Worm (Caenorhabditis elegans) whole organism, late embryonic: ENCODE measurements around the gene ZC373.2.
A peak's percentile ranks its signal among the peaks of the same experiment; 100 is the strongest.

Experiments
- C08G9.2 ChIP-seq: sonication (generic microtip); optimal IDR thresholded peaks from 2 replicates; lab custom pipeline; 2016; ENCODE audit warnings: mild to moderate bottlenecking, missing genetic modification characterization, moderate library complexity, missing compliant biosample characterization
- F13H6.1 ChIP-seq: sonication (generic microtip); optimal IDR thresholded peaks from 2 replicates; lab custom pipeline; 2016; ENCODE audit warnings: missing genetic modification characterization, missing compliant biosample characterization
- K02D7.2 ChIP-seq: sonication (generic microtip); optimal IDR thresholded peaks from 2 replicates; lab custom pipeline; 2017; ENCODE audit warnings: mild to moderate bottlenecking, missing genetic modification characterization, missing compliant biosample characterization
- Y22D7AL.16 ChIP-seq: sonication (generic microtip); optimal IDR thresholded peaks from 2 replicates; lab custom pipeline; 2016; ENCODE audit warnings: missing genetic modification characterization, missing compliant biosample characterization
- ahr-1 ChIP-seq: sonication (generic microtip); optimal IDR thresholded peaks from 2 replicates; lab custom pipeline; 2016; ENCODE audit warnings: missing genetic modification characterization, missing compliant biosample characterization
- ama-1 ChIP-seq: fragments of 150-350 bp; optimal IDR thresholded peaks from 2 replicates; lab custom pipeline; 2014
- ceh-18 ChIP-seq: sonication (generic microtip); optimal IDR thresholded peaks from 2 replicates; lab custom pipeline; 2016; ENCODE audit warnings: missing genetic modification characterization, missing compliant biosample characterization
- ceh-2 ChIP-seq: sonication (generic microtip); optimal IDR thresholded peaks from 2 replicates; lab custom pipeline; 2016; ENCODE audit warnings: missing genotype, missing genetic modification characterization, missing compliant biosample characterization
- ceh-22 ChIP-seq: sonication (generic microtip); optimal IDR thresholded peaks from 2 replicates; lab custom pipeline; 2017; ENCODE audit warnings: missing biosample characterization, missing genetic modification characterization
- ceh-24 ChIP-seq: sonication (generic microtip); optimal IDR thresholded peaks from 2 replicates; lab custom pipeline; 2016; ENCODE audit warnings: mild to moderate bottlenecking, missing genetic modification characterization, missing compliant biosample characterization
- ceh-31 ChIP-seq: sonication (generic microtip); optimal IDR thresholded peaks from 2 replicates; lab custom pipeline; 2016; ENCODE audit warnings: missing genetic modification characterization, missing compliant biosample characterization
- ceh-34 ChIP-seq: sonication (generic microtip); optimal IDR thresholded peaks from 2 replicates; lab custom pipeline; 2016; ENCODE audit warnings: mild to moderate bottlenecking, missing genetic modification characterization, missing compliant biosample characterization
- ceh-48 ChIP-seq: sonication (generic microtip); optimal IDR thresholded peaks from 2 replicates; lab custom pipeline; 2016; ENCODE audit warnings: missing genetic modification characterization, inconsistent platforms, missing compliant biosample characterization
- ceh-6 ChIP-seq: fragments of 200-800 bp; sonication (Bioruptor generic); optimal IDR thresholded peaks from 2 replicates; lab custom pipeline; 2018; ENCODE audit warnings: mild to moderate bottlenecking, missing genetic modification characterization, missing compliant biosample characterization
- ceh-9 ChIP-seq: sonication (generic microtip); optimal IDR thresholded peaks from 2 replicates; lab custom pipeline; 2016; ENCODE audit warnings: mild to moderate bottlenecking, missing genetic modification characterization, inconsistent platforms, missing compliant biosample characterization
- che-1 ChIP-seq: sonication (generic microtip); optimal IDR thresholded peaks from 2 replicates; lab custom pipeline; 2016; ENCODE audit warnings: mild to moderate bottlenecking, missing genetic modification characterization, missing compliant biosample characterization
- dmd-4 ChIP-seq: sonication (generic microtip); optimal IDR thresholded peaks from 2 replicates; lab custom pipeline; 2016; ENCODE audit warnings: borderline replicate concordance, missing genetic modification characterization, missing compliant biosample characterization
- dve-1 ChIP-seq: sonication (generic microtip); optimal IDR thresholded peaks from 2 replicates; lab custom pipeline; 2017; ENCODE audit warnings: antibody characterized with exemption, mild to moderate bottlenecking, missing genetic modification characterization, missing compliant biosample characterization
- elt-2 ChIP-seq: sonication (generic microtip); optimal IDR thresholded peaks from 2 replicates; lab custom pipeline; 2016; ENCODE audit warnings: missing genetic modification reagents, missing genetic modification characterization, missing compliant biosample characterization
- ets-4 ChIP-seq: sonication (generic microtip); optimal IDR thresholded peaks from 2 replicates; lab custom pipeline; 2016; ENCODE audit warnings: missing genetic modification characterization, missing compliant biosample characterization
- eyg-1 ChIP-seq: sonication (generic microtip); optimal IDR thresholded peaks from 2 replicates; lab custom pipeline; 2016; ENCODE audit warnings: missing genotype, missing genetic modification characterization, missing compliant biosample characterization
- fax-1 ChIP-seq: sonication (generic microtip); optimal IDR thresholded peaks from 2 replicates; lab custom pipeline; 2016; ENCODE audit warnings: missing genotype, missing genetic modification characterization, missing compliant biosample characterization
- hlh-30 ChIP-seq: sonication (generic microtip); optimal IDR thresholded peaks from 2 replicates; lab custom pipeline; 2017; ENCODE audit warnings: antibody characterized with exemption, missing genetic modification characterization, missing compliant biosample characterization; ENCODE audit not compliant: insufficient read depth
- lim-6 ChIP-seq: sonication (generic microtip); optimal IDR thresholded peaks from 2 replicates; lab custom pipeline; 2016; ENCODE audit warnings: missing genetic modification characterization, missing compliant biosample characterization
- lin-11 ChIP-seq: fragments of 200-800 bp; sonication (Bioruptor generic); optimal IDR thresholded peaks from 2 replicates; lab custom pipeline; 2018; ENCODE audit warnings: mild to moderate bottlenecking, missing genetic modification characterization, missing compliant biosample characterization
- madf-2 ChIP-seq: sonication (generic microtip); optimal IDR thresholded peaks from 2 replicates; lab custom pipeline; 2017; ENCODE audit warnings: missing genetic modification characterization, missing compliant biosample characterization
- nfya-1 ChIP-seq: sonication (generic microtip); optimal IDR thresholded peaks from 2 replicates; lab custom pipeline; 2017; ENCODE audit warnings: missing genetic modification characterization, mild to moderate bottlenecking, missing compliant biosample characterization, antibody characterized with exemption, moderate library complexity
- nhr-11 ChIP-seq: fragments of 150-350 bp; optimal IDR thresholded peaks from 2 replicates; lab custom pipeline; 2014; ENCODE audit warnings: missing biosample characterization, missing genetic modification characterization
- npax-4 ChIP-seq: sonication (generic microtip); optimal IDR thresholded peaks from 2 replicates; lab custom pipeline; 2016; ENCODE audit warnings: missing genetic modification characterization, missing compliant biosample characterization
- pag-3 ChIP-seq: sonication (generic microtip); optimal IDR thresholded peaks from 2 replicates; lab custom pipeline; 2016; ENCODE audit warnings: missing compliant biosample characterization, missing genetic modification characterization, borderline replicate concordance
- pat-9 ChIP-seq: fragments of 200-800 bp; sonication (Bioruptor generic); optimal IDR thresholded peaks from 2 replicates; lab custom pipeline; 2018; ENCODE audit warnings: mild to moderate bottlenecking, missing genetic modification characterization, moderate library complexity, missing compliant biosample characterization
- pax-1 ChIP-seq: fragments of 150-350 bp; optimal IDR thresholded peaks from 2 replicates; lab custom pipeline; 2014; ENCODE audit warnings: missing biosample characterization, missing genetic modification characterization
- pha-2 ChIP-seq: sonication (generic microtip); optimal IDR thresholded peaks from 2 replicates; lab custom pipeline; 2017; ENCODE audit warnings: mild to moderate bottlenecking, missing genetic modification characterization, missing compliant biosample characterization
- pha-4 ChIP-seq: fragments of 150-350 bp; optimal IDR thresholded peaks from 2 replicates; lab custom pipeline; 2018; ENCODE audit warnings: missing biosample characterization, missing genetic modification reagents, missing genetic modification characterization
- pqm-1 ChIP-seq: sonication (generic microtip); optimal IDR thresholded peaks from 2 replicates; lab custom pipeline; 2016; ENCODE audit warnings: missing genetic modification characterization, missing compliant biosample characterization
- ref-2 ChIP-seq: sonication (generic microtip); optimal IDR thresholded peaks from 2 replicates; lab custom pipeline; 2016; ENCODE audit warnings: missing genetic modification characterization, missing compliant biosample characterization
- rnt-1 ChIP-seq: sonication (generic microtip); optimal IDR thresholded peaks from 2 replicates; lab custom pipeline; 2016; ENCODE audit warnings: missing genetic modification characterization, missing compliant biosample characterization
- sox-2 ChIP-seq: fragments of 200-800 bp; sonication (Bioruptor generic); IDR thresholded peaks from 2 replicates; pipeline ENCODE4 v1.3.6; 2022; ENCODE audit warnings: missing genetic modification reagents, missing genetic modification characterization, missing compliant biosample characterization
- sox-4 ChIP-seq: sonication (generic microtip); optimal IDR thresholded peaks from 2 replicates; lab custom pipeline; 2017; ENCODE audit warnings: mild to moderate bottlenecking, missing genetic modification characterization, inconsistent platforms, missing compliant biosample characterization
- syd-9 ChIP-seq: sonication (generic microtip); optimal IDR thresholded peaks from 2 replicates; lab custom pipeline; 2016; ENCODE audit warnings: mild to moderate bottlenecking, missing genetic modification characterization, moderate library complexity, missing compliant biosample characterization
- tbx-2 ChIP-seq: sonication (generic microtip); optimal IDR thresholded peaks from 2 replicates; lab custom pipeline; 2016; ENCODE audit warnings: missing genetic modification characterization, missing compliant biosample characterization
- unc-42 ChIP-seq: sonication (generic microtip); optimal IDR thresholded peaks from 2 replicates; lab custom pipeline; 2016; ENCODE audit warnings: missing genotype, missing genetic modification characterization, missing compliant biosample characterization
- unc-55 ChIP-seq: sonication (generic microtip); optimal IDR thresholded peaks from 2 replicates; lab custom pipeline; 2017; ENCODE audit warnings: missing biosample characterization, missing genetic modification reagents, missing genetic modification characterization
- unc-86 ChIP-seq: sonication (generic microtip); optimal IDR thresholded peaks from 2 replicates; lab custom pipeline; 2016; ENCODE audit warnings: missing genetic modification characterization, missing compliant biosample characterization
- zip-5 ChIP-seq: sonication (generic microtip); optimal IDR thresholded peaks from 2 replicates; lab custom pipeline; 2016; ENCODE audit warnings: missing genetic modification characterization, missing compliant biosample characterization
- ztf-16 ChIP-seq: sonication (generic microtip); optimal IDR thresholded peaks from 2 replicates; lab custom pipeline; 2017; ENCODE audit warnings: missing genetic modification characterization, missing compliant biosample characterization

ZC373.2 gene

ce11 chrX:10027556-10027955 is 30.7 kb downstream of the ZC373.2 start, which contains the start of gene mkk-4:
Gene mkk-4, plus strand, starts transcription at chrX:10027856.
- TF ChIP-seq dve-1 (tag; lab: Kevin White, UChicago) (no peak), eyg-1 (tag; lab: Kevin White, UChicago) (no peak), ets-4 (tag; lab: Kevin White, UChicago) (no peak), pat-9 (tag; lab: Kevin White, UChicago) (no peak), pha-2 (tag; lab: Kevin White, UChicago) (no peak), ceh-31 (tag; lab: Kevin White, UChicago) (no peak), ceh-9 (no peak), unc-86 (tag; lab: Kevin White, UChicago) (no peak), ceh-2 (tag; lab: Kevin White, UChicago) (no peak), ceh-6 (GFP tag; lab: Kevin White, UChicago) (no peak), syd-9 (tag; lab: Kevin White, UChicago) (no peak), sox-2 (GFP tag; lab: Robert Waterston, UW) (no peak)
- TF ChIP-seq, all 69 proteins: peak for 0

ce11 chrX:10026347-10026746 is 31.9 kb downstream of the ZC373.2 start:
- no peak for TF ChIP-seq Y22D7AL.16 (tag; lab: Kevin White, UChicago)
- peak; percentile 65 for TF ChIP-seq ceh-18
- no peak for TF ChIP-seq pha-4
- TF ChIP-seq F13H6.1 (tag; lab: Kevin White, UChicago), result peak; percentile 0
- TF ChIP-seq C08G9.2, result no peak
- TF ChIP-seq K02D7.2, result no peak
- no peak for TF ChIP-seq elt-2 (tag; lab: Kevin White, UChicago)
- no peak for TF ChIP-seq fax-1
- TF ChIP-seq ets-4 (tag; lab: Kevin White, UChicago), result no peak
- no peak for TF ChIP-seq hlh-30 (tag; lab: Kevin White, UChicago)
- TF ChIP-seq ref-2 (tag; lab: Kevin White, UChicago), result peak; percentile 33
- peak; percentile 46 for TF ChIP-seq ceh-31 (tag; lab: Kevin White, UChicago)
- TF ChIP-seq tbx-2 (tag; lab: Kevin White, UChicago), result peak; percentile 10
- no peak for TF ChIP-seq pag-3 (tag; lab: Kevin White, UChicago)
- TF ChIP-seq ceh-2 (tag; lab: Kevin White, UChicago), result no peak
- TF ChIP-seq ahr-1 (tag; lab: Kevin White, UChicago), result no peak
- TF ChIP-seq sox-4 (tag; lab: Kevin White, UChicago), result no peak
- no peak for TF ChIP-seq ceh-22 (tag; lab: Kevin White, UChicago)
- no peak for TF ChIP-seq ama-1 (lab: Kevin White, UChicago)
- TF ChIP-seq ceh-48 (tag; lab: Kevin White, UChicago), result peak; percentile 60
- TF ChIP-seq rnt-1 (tag; lab: Kevin White, UChicago), result no peak
- no peak for TF ChIP-seq dmd-4 (tag; lab: Kevin White, UChicago)
- no peak for TF ChIP-seq ztf-16
- no peak for TF ChIP-seq zip-5 (tag; lab: Kevin White, UChicago)
- TF ChIP-seq nhr-11 (tag; lab: Kevin White, UChicago), result no peak
- no peak for TF ChIP-seq ceh-24
- peak; percentile 10 for TF ChIP-seq unc-55 (GFP tag; lab: Kevin White, UChicago)
- peak; percentile 91 for TF ChIP-seq pax-1
- TF ChIP-seq sox-2 (GFP tag; lab: Robert Waterston, UW), result no peak
- peak; percentile 64 for TF ChIP-seq ceh-34 (tag; lab: Kevin White, UChicago)
- TF ChIP-seq lin-11 (tag; lab: Kevin White, UChicago), result no peak
- no peak for TF ChIP-seq pqm-1
- peak; percentile 4 for TF ChIP-seq madf-2 (tag; lab: Kevin White, UChicago)
- no peak for TF ChIP-seq lim-6 (tag; lab: Kevin White, UChicago)
- peak; percentile 61 for TF ChIP-seq unc-42
- no peak for TF ChIP-seq npax-4 (tag; lab: Kevin White, UChicago)
- peak; percentile 5 for TF ChIP-seq nfya-1
- TF ChIP-seq che-1 (tag; lab: Kevin White, UChicago), result no peak
